Fruit fly (Drosophila melanogaster) whole organism, prepupa: Measurements from ENCODE around the gene Smr.

ENCODE experiments used
- CG15336 ChIP-seq: fragments of 200-800 bp; sonication (Bioruptor generic); IDR thresholded peaks from 2 replicates; pipeline ENCODE4 v1.3.6; 2022; ENCODE audit warnings: missing biosample characterization, missing genetic modification characterization
- CG32006 ChIP-seq: fragments of 200-800 bp; sonication (Bioruptor generic); optimal IDR thresholded peaks from 3 replicates; lab custom pipeline; 2017; ENCODE audit warnings: missing biosample characterization, mild to moderate bottlenecking, missing genetic modification characterization

DNA sequence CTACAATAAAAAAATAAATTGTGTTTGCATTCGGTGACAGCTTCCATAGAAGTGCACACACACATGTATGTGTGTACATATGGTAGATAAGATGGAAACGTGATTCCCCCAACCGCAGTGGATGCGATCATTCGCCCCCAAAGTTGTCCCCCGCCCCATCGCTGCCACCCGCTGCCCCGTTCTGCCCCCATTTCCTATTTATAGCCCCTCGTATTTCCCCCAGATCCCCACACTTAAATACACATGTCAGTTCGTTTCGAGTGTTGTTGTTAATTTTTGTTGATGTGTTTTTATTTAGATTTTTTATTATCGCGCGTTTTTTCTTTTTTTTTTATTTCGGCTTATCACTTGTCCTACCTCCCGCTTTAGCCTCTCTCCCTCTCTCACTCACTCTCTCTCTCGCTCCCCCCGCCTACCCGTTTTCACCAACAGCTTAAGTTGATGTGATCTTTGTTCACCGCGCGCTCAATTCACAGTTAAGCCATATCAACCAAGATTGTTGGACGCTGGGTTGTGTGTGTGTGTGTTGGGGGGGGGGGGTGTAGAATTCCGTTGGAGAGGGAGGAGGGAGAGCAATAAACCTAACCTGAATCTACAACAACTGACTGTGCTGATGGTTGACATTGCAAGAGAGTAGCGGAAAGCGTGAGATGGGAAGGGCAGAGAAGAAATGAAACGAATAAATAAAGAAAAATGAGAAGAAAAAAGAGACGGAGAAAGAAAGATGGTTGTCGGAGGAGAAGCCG lies 11.4 kb upstream of the Smr start:
- TF ChIP-seq CG32006 (no peak), CG15336 (GFP tag; lab: Robert Waterston, UW) (peak; percentile 63)
